Worm (Caenorhabditis elegans) whole organism, early embryonic: ENCODE measurements around the gene AH9.6.

Experiments used
- B0310.2 ChIP-seq: sonication (generic microtip); optimal IDR thresholded peaks from 2 replicates; lab custom pipeline; 2016; ENCODE audit warnings: mild to moderate bottlenecking, missing genetic modification characterization, missing compliant biosample characterization
- F13C5.2 ChIP-seq: sonication (generic microtip); optimal IDR thresholded peaks from 2 replicates; lab custom pipeline; 2017; ENCODE audit warnings: mild to moderate bottlenecking, missing genetic modification characterization, inconsistent platforms, missing compliant biosample characterization
- ama-1 ChIP-seq: fragments of 150-350 bp; optimal IDR thresholded peaks from 2 replicates; lab custom pipeline; 2014
- ceh-36 ChIP-seq: sonication (generic microtip); optimal IDR thresholded peaks from 2 replicates; lab custom pipeline; 2016; ENCODE audit warnings: missing genetic modification characterization, inconsistent platforms, missing compliant biosample characterization
- ets-7 ChIP-seq: sonication (generic microtip); optimal IDR thresholded peaks from 2 replicates; lab custom pipeline; 2016; ENCODE audit warnings: missing genotype, missing genetic modification characterization, missing compliant biosample characterization
- flt-1 ChIP-seq: fragments of 200-800 bp; sonication (Bioruptor generic); IDR thresholded peaks from 2 replicates; pipeline ENCODE4 v1.3.6; 2022; ENCODE audit warnings: missing genetic modification characterization, missing compliant biosample characterization
- pes-1 ChIP-seq: fragments of 200-800 bp; sonication (Bioruptor generic); IDR thresholded peaks from 2 replicates; pipeline ENCODE4 v1.3.6; 2022; ENCODE audit warnings: missing genetic modification reagents, missing genetic modification characterization, missing compliant biosample characterization
- scrt-1 ChIP-seq: fragments of 200-800 bp; sonication (Bioruptor generic); IDR thresholded peaks from 2 replicates; pipeline ENCODE4 v1.3.6; 2022; ENCODE audit warnings: missing genetic modification characterization, missing compliant biosample characterization
- tbx-11 ChIP-seq: fragments of 200-800 bp; sonication (Bioruptor generic); IDR thresholded peaks from 2 replicates; pipeline ENCODE4 v1.3.6; 2022; ENCODE audit warnings: missing genetic modification characterization, missing compliant biosample characterization
- tbx-37 ChIP-seq: fragments of 200-800 bp; sonication (Bioruptor generic); conservative IDR thresholded peaks from 2 replicates; pipeline ENCODE4 v1.3.6; 2022; ENCODE audit warnings: missing genetic modification reagents, missing genetic modification characterization, missing compliant biosample characterization

- no peak for TF ChIP-seq scrt-1 (GFP tag; lab: Robert Waterston, UW)
- TF ChIP-seq ama-1 (lab: Kevin White, UChicago), result no peak
- no peak for TF ChIP-seq B0310.2 (tag; lab: Kevin White, UChicago)
- TF ChIP-seq ets-7 (tag; lab: Kevin White, UChicago), result no peak
- no peak for TF ChIP-seq pes-1 (GFP tag; lab: Robert Waterston, UW)
- TF ChIP-seq flt-1, result no peak
- no peak for TF ChIP-seq ceh-36 (tag; lab: Kevin White, UChicago)
- TF ChIP-seq tbx-37 (GFP tag; lab: Robert Waterston, UW), result no peak
- TF ChIP-seq tbx-11, result no peak
- TF ChIP-seq F13C5.2, result no peak
Measured at ce11 chrX:2317480-2317879, 49.5 kb upstream of the AH9.6 start.
